Fruit fly (Drosophila melanogaster) whole organism, embryonic: ENCODE measurements around the gene Swip-1.

Experiments used
- Atf3 ChIP-seq: fragments of 200-800 bp; sonication (Bioruptor generic); optimal IDR thresholded peaks from 3 replicates; lab custom pipeline; 2016; ENCODE audit warnings: missing biosample characterization, missing genetic modification characterization
- C15 ChIP-seq: fragments of 200-800 bp; sonication (Bioruptor generic); IDR thresholded peaks from 3 replicates; pipeline ENCODE4 v1.3.6; 2022; ENCODE audit warnings: missing biosample characterization, missing genetic modification characterization
- CG11560 ChIP-seq: fragments of 200-800 bp; sonication (Bioruptor generic); IDR thresholded peaks from 3 replicates; pipeline ENCODE4 v1.3.6; 2022; ENCODE audit warnings: missing biosample characterization, missing genetic modification characterization
- CG11696 ChIP-seq: fragments of 200-800 bp; sonication (Bioruptor generic); IDR thresholded peaks from 2 replicates; pipeline ENCODE4 v1.3.6; 2022; ENCODE audit warnings: missing biosample characterization, missing genetic modification characterization
- CG11723 ChIP-seq: fragments of 200-800 bp; sonication (Bioruptor generic); optimal IDR thresholded peaks from 2 replicates; lab custom pipeline; 2017; ENCODE audit warnings: missing biosample characterization, mild to moderate bottlenecking, missing genetic modification characterization
- CG12104 ChIP-seq: fragments of 200-800 bp; sonication (Bioruptor generic); optimal IDR thresholded peaks from 3 replicates; lab custom pipeline; 2016; ENCODE audit warnings: missing biosample characterization, missing genetic modification characterization
- CG12391 ChIP-seq: fragments of 200-800 bp; sonication (Bioruptor generic); optimal IDR thresholded peaks from 3 replicates; lab custom pipeline; 2018; ENCODE audit warnings: missing biosample characterization, mild to moderate bottlenecking, missing genetic modification characterization, moderate library complexity
- CG12659 ChIP-seq: fragments of 200-800 bp; sonication (Bioruptor generic); optimal IDR thresholded peaks from 3 replicates; lab custom pipeline; 2017; ENCODE audit warnings: mild to moderate bottlenecking, missing biosample characterization, missing genetic modification reagents, missing genetic modification characterization
- CG14860 ChIP-seq: fragments of 200-800 bp; sonication (Bioruptor generic); IDR thresholded peaks from 3 replicates; pipeline ENCODE4 v1.3.6; 2022; ENCODE audit warnings: missing biosample characterization, missing genetic modification characterization; ENCODE audit not compliant: partially characterized antibody
- CG14965 ChIP-seq: fragments of 200-800 bp; sonication (Bioruptor generic); optimal IDR thresholded peaks from 2 replicates; lab custom pipeline; 2016; ENCODE audit warnings: missing biosample characterization, missing genetic modification characterization, borderline replicate concordance
- CG15696 ChIP-seq: fragments of 200-800 bp; sonication (Bioruptor generic); optimal IDR thresholded peaks from 2 replicates; lab custom pipeline; 2019; ENCODE audit warnings: missing biosample characterization, mild to moderate bottlenecking, missing genetic modification characterization, moderate library complexity
- CG17361 ChIP-seq: fragments of 200-800 bp; sonication (Bioruptor generic); IDR thresholded peaks from 3 replicates; pipeline ENCODE4 v1.3.6; 2022; ENCODE audit warnings: missing biosample characterization, missing genetic modification characterization
- CG17802 ChIP-seq: fragments of 200-800 bp; sonication (Bioruptor generic); optimal IDR thresholded peaks from 2 replicates; lab custom pipeline; 2018; ENCODE audit warnings: missing biosample characterization, mild to moderate bottlenecking, missing genetic modification characterization, moderate library complexity
- CG18599 ChIP-seq: fragments of 200-800 bp; sonication (Bioruptor generic); optimal IDR thresholded peaks from 3 replicates; lab custom pipeline; 2017; ENCODE audit warnings: missing biosample characterization, missing genetic modification characterization, mild to moderate bottlenecking, moderate library complexity, missing genetic modification reagents
- CG31224 ChIP-seq: fragments of 200-800 bp; sonication (Bioruptor generic); IDR thresholded peaks from 2 replicates; pipeline ENCODE4 v1.3.6; 2022; ENCODE audit warnings: missing biosample characterization, missing genetic modification characterization
- CG31441 ChIP-seq: fragments of 200-800 bp; sonication (Bioruptor generic); IDR thresholded peaks from 2 replicates; pipeline ENCODE4 v1.3.6; 2022; ENCODE audit warnings: missing biosample characterization, missing genetic modification characterization
- CG34224 ChIP-seq: fragments of 200-800 bp; sonication (Bioruptor generic); IDR thresholded peaks from 3 replicates; pipeline ENCODE4 v1.3.6; 2022; ENCODE audit warnings: missing biosample characterization, missing genetic modification characterization; ENCODE audit not compliant: partially characterized antibody
- CG3838 ChIP-seq: fragments of 200-800 bp; sonication (Bioruptor generic); optimal IDR thresholded peaks from 3 replicates; lab custom pipeline; 2016; ENCODE audit warnings: missing biosample characterization, missing genetic modification characterization
- CG6175 ChIP-seq: fragments of 200-800 bp; sonication (Bioruptor generic); IDR thresholded peaks from 3 replicates; pipeline ENCODE4 v1.3.6; 2022; ENCODE audit warnings: missing biosample characterization, missing genetic modification characterization
- CG6854 ChIP-seq: fragments of 200-800 bp; sonication (Bioruptor generic); optimal IDR thresholded peaks from 3 replicates; lab custom pipeline; 2017; ENCODE audit warnings: missing biosample characterization, mild to moderate bottlenecking, missing genetic modification characterization
- CG7839 ChIP-seq: fragments of 200-800 bp; sonication (Bioruptor generic); optimal IDR thresholded peaks from 3 replicates; lab custom pipeline; 2018; ENCODE audit warnings: missing biosample characterization, mild to moderate bottlenecking, missing genetic modification characterization, moderate library complexity
- CG8281 ChIP-seq: fragments of 200-800 bp; sonication (Bioruptor generic); optimal IDR thresholded peaks from 2 replicates; lab custom pipeline; 2018; ENCODE audit warnings: missing biosample characterization, mild to moderate bottlenecking, missing genetic modification characterization, moderate library complexity
- CG8478 ChIP-seq: fragments of >200 bp; optimal IDR thresholded peaks from 2 replicates; lab custom pipeline; 2018
- CkIIα-i1 ChIP-seq: fragments of 200-800 bp; sonication (Bioruptor generic); IDR thresholded peaks from 2 replicates; pipeline ENCODE4 v1.3.6; 2022; ENCODE audit warnings: missing biosample characterization, missing genetic modification characterization
- D ChIP-seq, 2 experiments: fragments of 200-800 bp in 1 of 2; fragments of >200 bp in 1 of 2; sonication (Bioruptor generic) in 1 of 2; optimal IDR thresholded peaks; 2 replicates in 1 of 2; 3 replicates in 1 of 2; lab custom pipeline; 2017; ENCODE audit warnings: mild to moderate bottlenecking in 1 of 2, missing biosample characterization in 1 of 2, missing genetic modification characterization in 1 of 2, missing genetic modification reagents in 1 of 2
- D19A ChIP-seq: fragments of 200-800 bp; optimal IDR thresholded peaks from 3 replicates; lab custom pipeline; 2019; ENCODE audit warnings: missing biosample characterization, mild to moderate bottlenecking, missing genetic modification characterization, moderate library complexity
- Doc2 ChIP-seq: fragments of 200-800 bp; sonication (Bioruptor generic); IDR thresholded peaks from 2 replicates; pipeline ENCODE4 v1.3.6; 2022; ENCODE audit warnings: missing biosample characterization, missing genetic modification characterization
- Drgx ChIP-seq: fragments of 200-800 bp; sonication (Bioruptor generic); IDR thresholded peaks from 2 replicates; pipeline ENCODE4 v1.3.6; 2022; ENCODE audit warnings: missing biosample characterization, missing genetic modification characterization
- Ets97D ChIP-seq: fragments of 200-800 bp; sonication (Bioruptor generic); optimal IDR thresholded peaks from 3 replicates; lab custom pipeline; 2016; ENCODE audit warnings: missing biosample characterization, missing genetic modification characterization
- Fer2 ChIP-seq: fragments of 200-800 bp; sonication (Bioruptor generic); optimal IDR thresholded peaks from 2 replicates; lab custom pipeline; 2018; ENCODE audit warnings: missing biosample characterization, mild to moderate bottlenecking, missing genetic modification characterization, moderate library complexity
- Gsc ChIP-seq: fragments of 200-800 bp; sonication (Bioruptor generic); IDR thresholded peaks from 2 replicates; pipeline ENCODE4 v1.3.6; 2022; ENCODE audit warnings: missing biosample characterization, missing genetic modification characterization
- Gug ChIP-seq: fragments of 200-800 bp; sonication (Bioruptor generic); IDR thresholded peaks from 4 replicates; pipeline ENCODE4 v1.3.6; 2022; ENCODE audit warnings: missing biosample characterization, missing genetic modification characterization
- Hr39 ChIP-seq: fragments of >200 bp; optimal IDR thresholded peaks from 2 replicates; lab custom pipeline; 2017
- Kr ChIP-seq: fragments of 200-800 bp; sonication (Bioruptor generic); optimal IDR thresholded peaks from 2 replicates; lab custom pipeline; 2017; ENCODE audit warnings: missing biosample characterization, mild to moderate bottlenecking, missing genetic modification characterization
- Med ChIP-seq: fragments of 200-800 bp; sonication (Bioruptor generic); peaks from one replicate; lab custom pipeline; 2016; ENCODE audit warnings: missing biosample characterization, missing genetic modification characterization, mild to moderate bottlenecking, inconsistent platforms, moderate library complexity
- PHDP ChIP-seq: fragments of 200-800 bp; sonication (Bioruptor generic); optimal IDR thresholded peaks from 3 replicates; lab custom pipeline; 2018; ENCODE audit warnings: missing biosample characterization, mild to moderate bottlenecking, missing genetic modification characterization, moderate library complexity
- Pdp1 ChIP-seq, 2 experiments: fragments of 200-800 bp; sonication (Bioruptor generic); optimal IDR thresholded peaks; 3 replicates each; lab custom pipeline; 2016; ENCODE audit warnings: missing biosample characterization in 2 of 2, missing genetic modification characterization in 2 of 2, mild to moderate bottlenecking in 1 of 2, moderate library complexity in 1 of 2
- Ravus ChIP-seq: fragments of 200-800 bp; sonication (Bioruptor generic); IDR thresholded peaks from 2 replicates; pipeline ENCODE4 v1.3.6; 2022; ENCODE audit warnings: missing biosample characterization, missing genetic modification characterization
- Xbp1 ChIP-seq: fragments of 200-800 bp; sonication (Bioruptor generic); optimal IDR thresholded peaks from 3 replicates; lab custom pipeline; 2016; ENCODE audit warnings: missing biosample characterization, mild to moderate bottlenecking, missing genetic modification characterization
- bbx ChIP-seq: fragments of 200-800 bp; sonication (Bioruptor generic); IDR thresholded peaks from 2 replicates; pipeline ENCODE4 v1.3.6; 2022; ENCODE audit warnings: missing biosample characterization, missing genetic modification characterization; ENCODE audit not compliant: partially characterized antibody
- cas ChIP-seq: fragments of 200-800 bp; sonication (Bioruptor generic); IDR thresholded peaks from 2 replicates; pipeline ENCODE4 v1.3.6; 2022; ENCODE audit warnings: missing biosample characterization, missing genetic modification characterization
- crc ChIP-seq: fragments of 200-800 bp; sonication (Bioruptor generic); optimal IDR thresholded peaks from 2 replicates; lab custom pipeline; 2016; ENCODE audit warnings: missing biosample characterization, missing genetic modification characterization
- cwo ChIP-seq: fragments of 200-800 bp; sonication (Bioruptor generic); optimal IDR thresholded peaks from 3 replicates; lab custom pipeline; 2017; ENCODE audit warnings: missing biosample characterization, missing genetic modification characterization, mild to moderate bottlenecking, moderate library complexity, missing genetic modification reagents
- fd102C ChIP-seq: fragments of 200-800 bp; sonication (Bioruptor generic); optimal IDR thresholded peaks from 2 replicates; lab custom pipeline; 2018; ENCODE audit warnings: missing biosample characterization, mild to moderate bottlenecking, missing genetic modification characterization, moderate library complexity
- ftz-f1 ChIP-seq: fragments of 200-800 bp; sonication (Bioruptor generic); optimal IDR thresholded peaks from 2 replicates; lab custom pipeline; 2016; ENCODE audit warnings: missing biosample characterization, missing genetic modification characterization
- gcm ChIP-seq: fragments of 200-800 bp; sonication (Bioruptor generic); optimal IDR thresholded peaks from 2 replicates; lab custom pipeline; 2019; ENCODE audit warnings: missing biosample characterization, mild to moderate bottlenecking, missing genetic modification characterization, moderate library complexity
- gsb-n ChIP-seq: fragments of 200-800 bp; sonication (Bioruptor generic); optimal IDR thresholded peaks from 3 replicates; lab custom pipeline; 2018; ENCODE audit warnings: missing biosample characterization, mild to moderate bottlenecking, missing genetic modification characterization
- lmd ChIP-seq: fragments of 200-800 bp; sonication (Bioruptor generic); IDR thresholded peaks from 2 replicates; pipeline ENCODE4 v1.3.6; 2022; ENCODE audit warnings: missing biosample characterization, missing genetic modification characterization
- tio ChIP-seq: fragments of 200-800 bp; sonication (Bioruptor generic); optimal IDR thresholded peaks from 2 replicates; lab custom pipeline; 2017; ENCODE audit warnings: missing biosample characterization, missing genetic modification characterization, inconsistent platforms
- twi ChIP-seq: fragments of 200-800 bp; optimal IDR thresholded peaks from 2 replicates; lab custom pipeline; 2019; ENCODE audit warnings: missing biosample characterization, mild to moderate bottlenecking, missing genetic modification characterization, moderate library complexity
- vvl ChIP-seq: fragments of 200-800 bp; sonication (Bioruptor generic); IDR thresholded peaks from 2 replicates; pipeline ENCODE4 v1.3.6; 2022; ENCODE audit warnings: missing biosample characterization, missing genetic modification characterization

Gene Swip-1

DNA sequence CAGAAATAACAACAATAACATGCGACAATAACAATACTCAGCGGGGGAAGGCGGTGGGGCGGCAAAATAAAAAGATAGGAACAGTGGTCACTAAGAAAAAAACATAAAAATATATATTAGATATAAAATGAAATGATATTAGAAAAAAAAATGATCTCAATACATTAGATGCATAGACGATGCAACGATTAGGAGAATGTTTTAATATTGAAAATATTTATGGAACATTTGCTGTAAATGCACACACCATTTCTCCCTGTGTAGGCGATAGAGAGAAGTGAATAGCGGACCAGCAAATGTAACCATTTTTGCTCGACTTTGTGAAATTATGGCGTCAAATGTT is 20.9 kb downstream of the Swip-1 start (continued):
- TF ChIP-seq CG14860 (GFP tag; lab: Robert Waterston, UW) (no peak), Atf3 (GFP tag; lab: Kevin White, UChicago) (no peak), PHDP (tag; lab: Kevin White, UChicago) (peak; percentile 84), Kr (no peak), CkIIα-i1 (GFP tag; lab: Robert Waterston, UW) (peak; percentile 67; the same call in 1 of the 2 replicates), CG3838 (GFP tag; lab: Kevin White, UChicago) (peak; percentile 49), Gsc (GFP tag; lab: Robert Waterston, UW) (no peak), bbx (GFP tag; lab: Robert Waterston, UW) (no peak), CG17361 (GFP tag; lab: Robert Waterston, UW) (peak; percentile 43), Ravus (GFP tag; lab: Robert Waterston, UW) (peak; percentile 73), cas (GFP tag; lab: Robert Waterston, UW) (peak; percentile 86), CG8281 (tag; lab: Kevin White, UChicago) (peak; percentile 57), CG12104 (GFP tag; lab: Kevin White, UChicago) (peak; percentile 54), Drgx (peak; percentile 77), ftz-f1 (GFP tag; lab: Kevin White, UChicago) (peak; percentile 94), fd102C (GFP tag; lab: Kevin White, UChicago) (no peak), CG14965 (no peak), Xbp1 (GFP tag; lab: Kevin White, UChicago) (peak; percentile 73), D (optimal IDR thresholded peaks at IDR 0.05; lab: Kevin White, UChicago) (no peak), D (GFP tag; optimal IDR thresholded peaks at IDR 0.05; lab: Kevin White, UChicago) (peak; percentile 46), CG31441 (GFP tag; lab: Robert Waterston, UW) (peak; percentile 66), Ets97D (GFP tag; lab: Kevin White, UChicago) (peak; percentile 14), Fer2 (tag; lab: Kevin White, UChicago) (peak; percentile 77), D19A (tag; lab: Kevin White, UChicago) (peak; percentile 37), CG12391 (tag; lab: Kevin White, UChicago) (peak; percentile 67), CG34224 (GFP tag; lab: Robert Waterston, UW) (no peak), lmd (GFP tag; lab: Robert Waterston, UW) (peak; percentile 94), tio (GFP tag; lab: Kevin White, UChicago) (peak; percentile 67), C15 (GFP tag; lab: Robert Waterston, UW) (peak; percentile 88; the same call in 2 of the 3 replicates), vvl (GFP tag; lab: Robert Waterston, UW) (peak; percentile 92), CG11723 (no peak), Gug (peak; percentile 81), CG8478 (lab: Kevin White, UChicago) (no peak), CG31224 (peak; percentile 92), CG18599 (peak; percentile 93), gsb-n (peak; percentile 19), twi (tag; lab: Kevin White, UChicago) (no peak), Med (GFP tag; lab: Kevin White, UChicago) (peak; percentile 89), Pdp1 (GFP tag; optimal IDR thresholded peaks at IDR 0.05; lab: Kevin White, UChicago) (peak; percentile 21 to 61), CG17802 (tag; lab: Kevin White, UChicago) (peak; percentile 49), CG11560 (tag; lab: Robert Waterston, UW) (peak; percentile 76; the same call in 2 of the 3 replicates), CG11696 (GFP tag; lab: Robert Waterston, UW) (peak; percentile 85), Hr39 (no peak), cwo (GFP tag; lab: Kevin White, UChicago) (peak; percentile 81), CG15696 (peak; percentile 66), CG6175 (peak; percentile 88), Doc2 (peak; percentile 69; the same call in 1 of the 2 replicates), CG12659 (GFP tag; lab: Kevin White, UChicago) (peak; percentile 49), gcm (GFP tag; lab: Kevin White, UChicago) (peak; percentile 26), CG7839 (tag; lab: Kevin White, UChicago) (peak; percentile 86), crc (GFP tag; lab: Kevin White, UChicago) (no peak), CG6854 (peak; percentile 65)
